Fruit fly (Drosophila melanogaster) Kc167 (cell line): ENCODE data around the gene CG32537.

Experiments used
- Myc ChIP-seq: fragments of >200 bp; optimal IDR thresholded peaks from 2 replicates; lab custom pipeline; 2017; ENCODE audit warnings: missing external identifiers
- Sin3A ChIP-seq: fragments of >200 bp; optimal IDR thresholded peaks from 2 replicates; lab custom pipeline; 2018; ENCODE audit warnings: missing external identifiers
- h ChIP-seq: fragments of >200 bp; optimal IDR thresholded peaks from 3 replicates; lab custom pipeline; 2018; ENCODE audit warnings: missing external identifiers
- insv ChIP-seq: fragments of >200 bp; optimal IDR thresholded peaks from 3 replicates; lab custom pipeline; 2018; ENCODE audit warnings: missing external identifiers
- psq ChIP-seq: fragments of >200 bp; optimal IDR thresholded peaks from 2 replicates; lab custom pipeline; 2017; ENCODE audit warnings: missing external identifiers
- ttk ChIP-seq: sonication (Bioruptor generic); optimal IDR thresholded peaks from 2 replicates; lab custom pipeline; 2017; ENCODE audit warnings: missing external identifiers

CG32537 gene

dm6 chrX:19276489-19277117 lies at the start of gene CG32537, which contains the start of gene CG32536:
TSS of gene CG32537 (minus strand) at chrX:19276539.
TSS of gene CG32536 (minus strand) at chrX:19276898.
- TF ChIP-seq Sin3A (lab: Kevin White, UChicago): no peak
- TF ChIP-seq Myc (lab: Kevin White, UChicago): no peak
- no peak for TF ChIP-seq psq (lab: Kevin White, UChicago)
- TF ChIP-seq insv (lab: Kevin White, UChicago): no peak
- TF ChIP-seq ttk (lab: Kevin White, UChicago): no peak
- TF ChIP-seq h: no peak

- TF ChIP-seq Myc (lab: Kevin White, UChicago) (no peak), h (no peak), insv (lab: Kevin White, UChicago) (no peak), psq (lab: Kevin White, UChicago) (no peak), Sin3A (lab: Kevin White, UChicago) (no peak)
Observed at dm6 chrX:19325729-19326473, 49.6 kb upstream of the CG32537 start.

- TF ChIP-seq Sin3A (lab: Kevin White, UChicago) (no peak), ttk (lab: Kevin White, UChicago) (no peak), insv (lab: Kevin White, UChicago) (no peak), h (no peak), Myc (lab: Kevin White, UChicago) (no peak), psq (lab: Kevin White, UChicago) (no peak)
Observed at dm6 chrX:19324576-19325353, 48.4 kb upstream of the CG32537 start.

- no peak for TF ChIP-seq psq (lab: Kevin White, UChicago)
- TF ChIP-seq ttk (lab: Kevin White, UChicago): no peak
Observed at dm6 chrX:19323835-19324133, 47.4 kb upstream of the CG32537 start.

- TF ChIP-seq psq (lab: Kevin White, UChicago) (no peak), insv (lab: Kevin White, UChicago) (no peak), h (no peak), Myc (lab: Kevin White, UChicago) (no peak), ttk (lab: Kevin White, UChicago) (no peak), Sin3A (lab: Kevin White, UChicago) (no peak)
Observed at dm6 chrX:19322945-19323834, 46.9 kb upstream of the CG32537 start.

- TF ChIP-seq h (no peak), Myc (lab: Kevin White, UChicago) (no peak), Sin3A (lab: Kevin White, UChicago) (no peak), ttk (lab: Kevin White, UChicago) (no peak), insv (lab: Kevin White, UChicago) (no peak)
Observed at dm6 chrX:19321820-19322708, 45.7 kb upstream of the CG32537 start, which contains the start of gene out. TSS of gene out (minus strand) at chrX:19322106.

- TF ChIP-seq Sin3A (lab: Kevin White, UChicago): no peak
- no peak for TF ChIP-seq h
- TF ChIP-seq ttk (lab: Kevin White, UChicago): no peak
- no peak for TF ChIP-seq insv (lab: Kevin White, UChicago)
- TF ChIP-seq psq (lab: Kevin White, UChicago): no peak
- no peak for TF ChIP-seq Myc (lab: Kevin White, UChicago)
Observed at dm6 chrX:19318924-19319323, 42.6 kb upstream of the CG32537 start.

- TF ChIP-seq insv (lab: Kevin White, UChicago): no peak
- no peak for TF ChIP-seq Sin3A (lab: Kevin White, UChicago)
- no peak for TF ChIP-seq psq (lab: Kevin White, UChicago)
- TF ChIP-seq ttk (lab: Kevin White, UChicago): no peak
- TF ChIP-seq Myc (lab: Kevin White, UChicago): no peak
- TF ChIP-seq h: no peak
Observed at dm6 chrX:19317058-19317767, 40.9 kb upstream of the CG32537 start.

- TF ChIP-seq h: no peak
- no peak for TF ChIP-seq insv (lab: Kevin White, UChicago)
- TF ChIP-seq ttk (lab: Kevin White, UChicago): no peak
- no peak for TF ChIP-seq Sin3A (lab: Kevin White, UChicago)
- no peak for TF ChIP-seq Myc (lab: Kevin White, UChicago)
- TF ChIP-seq psq (lab: Kevin White, UChicago): no peak
Observed at dm6 chrX:19316583-19316982, 40.2 kb upstream of the CG32537 start.
